Worm (Caenorhabditis elegans): ENCODE results near the gene F53F8.5.

Gene F53F8.5

ce11 chrV:20655174-20655573 is 48.7 kb downstream of the F53F8.5 start:
- TF ChIP-seq ztf-23 (GFP tag; IDR thresholded peaks at IDR 0.05) (no peak), cog-1 (tag; optimal IDR thresholded peaks at IDR 0.05) (no peak), ref-1 (GFP tag; conservative IDR thresholded peaks at IDR 0.05) (no peak), klf-2 (GFP tag; conservative IDR thresholded peaks at IDR 0.05) (no peak), med-1 (GFP tag; optimal IDR thresholded peaks at IDR 0.05; ENCODE audit: insufficient read depth) (no peak), ztf-29 (GFP tag; IDR thresholded peaks at IDR 0.05) (no peak), T22C8.4 (GFP tag; IDR thresholded peaks at IDR 0.05) (no peak), flt-1 (GFP tag; IDR thresholded peaks at IDR 0.05) (no peak), tab-1 (GFP tag; IDR thresholded peaks at IDR 0.05) (no peak)

DNA sequence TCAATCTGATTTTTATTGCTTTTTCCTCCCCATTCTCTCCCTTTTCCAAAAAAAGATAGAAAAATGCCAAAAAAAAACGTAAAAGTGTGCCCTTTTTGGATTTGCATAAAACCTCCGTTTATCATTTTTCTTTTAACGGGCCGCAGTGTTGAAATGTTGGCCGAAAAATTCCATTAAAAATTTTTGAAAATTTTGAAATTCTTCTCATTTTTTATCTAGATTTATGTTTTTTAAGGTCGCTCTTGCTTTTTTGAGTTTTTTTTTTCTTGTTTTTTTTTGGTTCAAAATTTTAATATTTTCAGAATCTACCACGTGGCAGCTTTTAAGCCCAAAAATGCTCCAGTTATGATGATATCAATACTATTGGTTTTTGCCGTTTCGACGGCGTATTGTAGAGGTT is 49.5 kb downstream of the F53F8.5 start, which contains the start of gene mnr-1:
Gene mnr-1, plus strand, starts transcription at position 301 of the 400 bp plus-strand sequence.
- TF ChIP-seq ztf-23 (GFP tag; IDR thresholded peaks at IDR 0.05) = no peak
- TF ChIP-seq flt-1 (GFP tag; IDR thresholded peaks at IDR 0.05) = no peak
- TF ChIP-seq ztf-29 (GFP tag; IDR thresholded peaks at IDR 0.05) = no peak
- no peak for TF ChIP-seq med-1 (GFP tag; optimal IDR thresholded peaks at IDR 0.05; ENCODE audit: insufficient read depth)
- no peak for TF ChIP-seq T22C8.4 (GFP tag; IDR thresholded peaks at IDR 0.05)
- TF ChIP-seq cog-1 (tag; optimal IDR thresholded peaks at IDR 0.05) = no peak
- TF ChIP-seq tab-1 (GFP tag; IDR thresholded peaks at IDR 0.05) = no peak
- TF ChIP-seq klf-2 (GFP tag; conservative IDR thresholded peaks at IDR 0.05) = no peak
- TF ChIP-seq ref-1 (GFP tag; conservative IDR thresholded peaks at IDR 0.05) = no peak

ce11 chrV:20651923-20652322 is 51.9 kb downstream of the F53F8.5 start:
- no peak for TF ChIP-seq T22C8.4 (GFP tag; IDR thresholded peaks at IDR 0.05)
- no peak for TF ChIP-seq ztf-23 (GFP tag; IDR thresholded peaks at IDR 0.05)
- no peak for TF ChIP-seq ztf-29 (GFP tag; IDR thresholded peaks at IDR 0.05)
- no peak for TF ChIP-seq flt-1 (GFP tag; IDR thresholded peaks at IDR 0.05)
- TF ChIP-seq tab-1 (GFP tag; IDR thresholded peaks at IDR 0.05) = no peak
- no peak for TF ChIP-seq med-1 (GFP tag; optimal IDR thresholded peaks at IDR 0.05; ENCODE audit: insufficient read depth)
- no peak for TF ChIP-seq ref-1 (GFP tag; conservative IDR thresholded peaks at IDR 0.05)

Data from whole organism, midembryonic.